Worm (Caenorhabditis elegans) whole organism, early embryonic: ENCODE results near the gene M162.15.

Experiments used
- F13C5.2 ChIP-seq: sonication (generic microtip); optimal IDR thresholded peaks from 2 replicates; lab custom pipeline; 2017; ENCODE audit warnings: mild to moderate bottlenecking, missing genetic modification characterization, inconsistent platforms, missing compliant biosample characterization
- aly-1 ChIP-seq: sonication (generic microtip); optimal IDR thresholded peaks from 2 replicates; lab custom pipeline; 2016; ENCODE audit warnings: missing genetic modification characterization, missing compliant biosample characterization
- ama-1 ChIP-seq: fragments of 150-350 bp; optimal IDR thresholded peaks from 2 replicates; lab custom pipeline; 2014
- ceh-13 ChIP-seq: fragments of 200-800 bp; sonication (Bioruptor generic); optimal IDR thresholded peaks from 2 replicates; lab custom pipeline; 2018; ENCODE audit warnings: mild to moderate bottlenecking, missing genetic modification characterization, missing compliant biosample characterization
- ceh-36 ChIP-seq: sonication (generic microtip); optimal IDR thresholded peaks from 2 replicates; lab custom pipeline; 2016; ENCODE audit warnings: missing genetic modification characterization, inconsistent platforms, missing compliant biosample characterization
- ets-7 ChIP-seq: sonication (generic microtip); optimal IDR thresholded peaks from 2 replicates; lab custom pipeline; 2016; ENCODE audit warnings: missing genotype, missing genetic modification characterization, missing compliant biosample characterization
- flt-1 ChIP-seq: fragments of 200-800 bp; sonication (Bioruptor generic); IDR thresholded peaks from 2 replicates; pipeline ENCODE4 v1.3.6; 2022; ENCODE audit warnings: missing genetic modification characterization, missing compliant biosample characterization
- hmbx-1 ChIP-seq: sonication (generic microtip); optimal IDR thresholded peaks from 2 replicates; lab custom pipeline; 2016; ENCODE audit warnings: mild to moderate bottlenecking, missing genetic modification characterization, missing compliant biosample characterization
- hmg-4 ChIP-seq: fragments of 200-800 bp; sonication (Bioruptor generic); optimal IDR thresholded peaks from 2 replicates; lab custom pipeline; 2018; ENCODE audit warnings: mild to moderate bottlenecking, missing genetic modification characterization, missing compliant biosample characterization
- hnd-1 ChIP-seq: sonication (generic microtip); optimal IDR thresholded peaks from 2 replicates; lab custom pipeline; 2016; ENCODE audit warnings: missing genetic modification characterization, missing compliant biosample characterization
- scrt-1 ChIP-seq: fragments of 200-800 bp; sonication (Bioruptor generic); IDR thresholded peaks from 2 replicates; pipeline ENCODE4 v1.3.6; 2022; ENCODE audit warnings: missing genetic modification characterization, missing compliant biosample characterization
- sea-1 ChIP-seq: fragments of 200-800 bp; sonication (Bioruptor generic); conservative IDR thresholded peaks from 2 replicates; pipeline ENCODE4 v1.3.6; 2022; ENCODE audit warnings: missing genetic modification characterization, missing compliant biosample characterization
- tbx-11 ChIP-seq: fragments of 200-800 bp; sonication (Bioruptor generic); IDR thresholded peaks from 2 replicates; pipeline ENCODE4 v1.3.6; 2022; ENCODE audit warnings: missing genetic modification characterization, missing compliant biosample characterization
- tra-4 ChIP-seq: sonication (generic microtip); optimal IDR thresholded peaks from 2 replicates; lab custom pipeline; 2017; ENCODE audit warnings: missing genetic modification characterization, missing compliant biosample characterization

DNA sequence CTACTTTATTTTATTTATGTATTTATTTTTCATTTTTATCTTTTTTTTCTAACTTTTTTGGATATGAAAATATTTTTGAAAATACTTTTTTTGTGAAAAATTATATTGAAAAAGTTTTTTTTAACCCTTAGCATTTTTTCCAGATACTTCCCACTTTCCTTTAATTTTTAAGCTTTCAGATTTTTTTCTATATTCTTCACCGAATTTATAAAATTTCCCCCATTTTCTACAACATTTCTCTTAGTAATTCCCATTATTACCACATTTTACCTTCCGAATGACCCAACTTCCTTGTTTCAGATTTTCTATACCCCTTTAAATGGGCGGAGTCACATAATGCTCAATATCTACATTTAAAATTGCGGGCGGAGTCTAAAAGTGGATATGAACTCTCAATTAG lies 43.3 kb upstream of the M162.15 start, which contains the start of gene daf-28:
- no peak for TF ChIP-seq ceh-13 (GFP tag; lab: Kevin White, UChicago)
- TF ChIP-seq tbx-11 (GFP tag; lab: Robert Waterston, UW), result no peak
- TF ChIP-seq ama-1 (lab: Kevin White, UChicago), result no peak
- no peak for TF ChIP-seq aly-1 (tag; lab: Kevin White, UChicago)
- no peak for TF ChIP-seq hnd-1
- no peak for TF ChIP-seq ceh-36 (tag; lab: Kevin White, UChicago)
- TF ChIP-seq scrt-1 (GFP tag; lab: Robert Waterston, UW), result no peak
- TF ChIP-seq F13C5.2 (tag; lab: Kevin White, UChicago), result no peak
- no peak for TF ChIP-seq flt-1 (GFP tag; lab: Robert Waterston, UW)
- TF ChIP-seq hmbx-1, result no peak
- TF ChIP-seq ets-7 (tag; lab: Kevin White, UChicago), result no peak
- no peak for TF ChIP-seq hmg-4
- no peak for TF ChIP-seq tra-4 (tag; lab: Kevin White, UChicago)
- TF ChIP-seq sea-1 (GFP tag; lab: Robert Waterston, UW), result no peak
